Worm (Caenorhabditis elegans): Measurements from ENCODE around the gene apy-1.

The apy-1 gene

DNA sequence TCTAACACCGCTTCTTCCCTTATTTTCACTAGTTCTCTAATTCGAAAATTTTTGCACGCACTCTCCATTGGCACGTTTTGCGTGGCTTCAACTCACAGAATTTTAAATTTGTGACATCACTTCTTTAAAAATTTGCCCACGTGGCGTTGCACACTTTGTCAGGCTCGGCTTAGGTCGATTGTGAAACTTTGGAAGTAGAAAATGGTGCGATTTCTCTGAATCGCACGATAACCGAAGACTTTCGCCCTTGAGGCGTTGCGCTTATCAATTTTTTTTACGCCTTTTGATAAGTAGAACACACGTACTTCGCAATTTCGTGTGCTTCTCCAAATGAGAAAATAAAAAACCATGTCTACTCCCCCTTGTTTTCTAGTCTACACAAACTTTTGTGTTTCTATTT, 8.8 kb upstream of the apy-1 start:
- peak; percentile 41 to 63 for TF ChIP-seq mdl-1 (tag; optimal IDR thresholded peaks at IDR 0.05)
- no peak for TF ChIP-seq ztf-11 (tag; optimal IDR thresholded peaks at IDR 0.05)
- no peak for TF ChIP-seq nhr-237 (tag; optimal IDR thresholded peaks at IDR 0.05)
- TF ChIP-seq peb-1 (tag; optimal IDR thresholded peaks at IDR 0.05), result no peak
- no peak for TF ChIP-seq lin-13 (GFP tag; optimal IDR thresholded peaks at IDR 0.05)
- TF ChIP-seq F13H6.1 (tag; optimal IDR thresholded peaks at IDR 0.05), result peak; percentile 4
- TF ChIP-seq elt-3 (tag; optimal IDR thresholded peaks at IDR 0.05), result no peak
- TF ChIP-seq gmeb-1 (tag; optimal IDR thresholded peaks at IDR 0.05), result peak; percentile 30
- TF ChIP-seq nhr-23 (tag; optimal IDR thresholded peaks at IDR 0.05), result no peak
- TF ChIP-seq egl-27 (tag; optimal IDR thresholded peaks at IDR 0.05), result no peak
- TF ChIP-seq crh-2 (tag; optimal IDR thresholded peaks at IDR 0.05), result peak; percentile 57
- peak; percentile 61 for TF ChIP-seq sma-9 (GFP tag; optimal IDR thresholded peaks at IDR 0.05)
- no peak for TF ChIP-seq sma-9 (tag; optimal IDR thresholded peaks at IDR 0.05)
- TF ChIP-seq fos-1 (tag; optimal IDR thresholded peaks at IDR 0.05), result peak; percentile 35
- no peak for TF ChIP-seq unc-55 (GFP tag; optimal IDR thresholded peaks at IDR 0.05)
- no peak for TF ChIP-seq nhr-21 (tag; optimal IDR thresholded peaks at IDR 0.05)
- TF ChIP-seq snpc-4 (tag; optimal IDR thresholded peaks at IDR 0.05), result no peak
- TF ChIP-seq zag-1 (tag; optimal IDR thresholded peaks at IDR 0.05), result peak; percentile 18

DNA sequence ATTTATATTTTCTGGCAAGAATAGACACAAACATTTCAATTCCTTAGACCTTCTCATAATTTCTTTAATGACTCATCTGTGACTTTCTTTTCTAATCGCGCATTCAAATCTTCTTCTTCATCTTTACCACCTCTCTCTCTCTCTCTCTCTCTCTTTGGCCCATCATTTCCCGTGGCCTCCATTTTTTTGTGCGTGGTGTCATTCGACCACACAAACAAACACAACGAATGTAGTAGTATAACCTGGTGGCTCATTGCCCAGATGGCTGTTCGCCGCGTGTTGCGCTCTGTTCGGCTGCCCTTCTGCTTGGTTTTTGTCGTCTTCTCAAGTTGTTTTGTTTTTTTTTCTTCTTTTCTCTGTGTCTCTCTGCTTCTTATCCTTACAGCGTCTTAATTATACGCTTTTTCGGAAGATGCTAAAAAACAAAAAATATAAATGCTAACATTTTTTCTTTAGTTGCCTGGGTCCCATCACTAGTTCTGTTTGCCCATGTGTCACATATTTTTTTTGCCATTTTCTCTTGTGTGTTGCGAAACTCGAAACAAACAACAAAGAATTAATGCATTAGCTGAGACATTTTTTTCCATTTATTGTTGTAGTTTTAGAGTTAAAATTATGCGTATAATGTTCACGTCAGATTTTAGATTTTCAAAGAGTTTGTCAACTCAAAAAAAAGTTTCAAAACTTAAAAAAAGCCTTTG, 8.1 kb upstream of the apy-1 start:
- TF ChIP-seq C34F6.9 (tag; optimal IDR thresholded peaks at IDR 0.05), result no peak
- TF ChIP-seq ama-1 (optimal IDR thresholded peaks at IDR 0.05), result no peak
- peak; percentile 27 for TF ChIP-seq sem-4 (tag; optimal IDR thresholded peaks at IDR 0.05)
- peak; percentile 14 for TF ChIP-seq nhr-129 (tag; optimal IDR thresholded peaks at IDR 0.05)
- TF ChIP-seq lsy-2 (tag; optimal IDR thresholded peaks at IDR 0.05), result peak in 1 of 2 experiments; percentile 2
- peak; percentile 4 for TF ChIP-seq sma-3 (GFP tag; optimal IDR thresholded peaks at IDR 0.05)
- peak; percentile 27 for TF ChIP-seq ceh-16 (tag; optimal IDR thresholded peaks at IDR 0.05)
- TF ChIP-seq gmeb-1 (tag; optimal IDR thresholded peaks at IDR 0.05), result no peak
- TF ChIP-seq sma-9 (GFP tag; optimal IDR thresholded peaks at IDR 0.05), result no peak
- TF ChIP-seq sma-9 (tag; optimal IDR thresholded peaks at IDR 0.05), result no peak
- no peak for TF ChIP-seq ceh-82 (tag; optimal IDR thresholded peaks at IDR 0.05)
- no peak for TF ChIP-seq nhr-21 (tag; optimal IDR thresholded peaks at IDR 0.05)
- no peak for TF ChIP-seq lin-13 (GFP tag; optimal IDR thresholded peaks at IDR 0.05)
- TF ChIP-seq nhr-25 (tag; optimal IDR thresholded peaks at IDR 0.05), result peak; percentile 50
- TF ChIP-seq nhr-11 (tag; optimal IDR thresholded peaks at IDR 0.05), result no peak
- TF ChIP-seq fos-1 (tag; optimal IDR thresholded peaks at IDR 0.05), result peak; percentile 36
- TF ChIP-seq nhr-10 (tag; optimal IDR thresholded peaks at IDR 0.05), result no peak
- peak; percentile 5 for TF ChIP-seq blmp-1 (tag; optimal IDR thresholded peaks at IDR 0.05; ENCODE audit: insufficient read depth)
- no peak for TF ChIP-seq dmd-4 (tag; optimal IDR thresholded peaks at IDR 0.05)
- TF ChIP-seq skn-1 (tag; optimal IDR thresholded peaks at IDR 0.05), result no peak
- no peak for TF ChIP-seq F13H6.1 (tag; optimal IDR thresholded peaks at IDR 0.05)

DNA sequence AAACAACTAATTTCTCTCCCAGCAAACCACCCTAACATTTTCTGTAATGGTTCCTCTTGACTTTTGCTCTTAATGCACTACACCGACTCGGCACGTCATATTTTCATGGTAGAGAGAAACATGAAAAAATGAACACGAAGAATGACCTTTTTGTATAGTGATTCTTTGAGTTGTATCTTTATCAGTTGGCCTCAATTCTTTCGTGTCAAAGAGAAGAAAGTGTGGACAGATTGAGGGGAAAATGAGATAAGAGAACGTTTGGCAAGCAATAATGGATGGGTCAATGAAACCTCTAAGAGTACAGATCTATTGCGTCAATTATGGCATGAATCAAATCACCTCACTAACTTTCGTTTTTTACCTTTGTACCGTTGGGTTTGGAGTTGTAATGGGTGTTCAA, 6.4 kb upstream of the apy-1 start:
- TF ChIP-seq ceh-82 (tag; optimal IDR thresholded peaks at IDR 0.05) (no peak), ceh-16 (tag; optimal IDR thresholded peaks at IDR 0.05) (no peak), nhr-10 (tag; optimal IDR thresholded peaks at IDR 0.05) (no peak), blmp-1 (tag; optimal IDR thresholded peaks at IDR 0.05; ENCODE audit: insufficient read depth) (peak; percentile 69), elt-3 (tag; optimal IDR thresholded peaks at IDR 0.05) (no peak), nhr-237 (tag; optimal IDR thresholded peaks at IDR 0.05) (no peak), ztf-1 (GFP tag; conservative IDR thresholded peaks at IDR 0.05) (no peak), gmeb-1 (tag; optimal IDR thresholded peaks at IDR 0.05) (no peak), F13H6.1 (tag; optimal IDR thresholded peaks at IDR 0.05) (peak; percentile 47), R02D3.7 (tag; optimal IDR thresholded peaks at IDR 0.05) (no peak), nhr-77 (tag; optimal IDR thresholded peaks at IDR 0.05) (no peak), peb-1 (tag; optimal IDR thresholded peaks at IDR 0.05) (no peak), nhr-11 (tag; optimal IDR thresholded peaks at IDR 0.05) (no peak), egl-27 (tag; optimal IDR thresholded peaks at IDR 0.05) (peak; percentile 5), mab-5 (tag; optimal IDR thresholded peaks at IDR 0.05) (no peak), aly-2 (tag; optimal IDR thresholded peaks at IDR 0.05) (no peak), unc-55 (GFP tag; optimal IDR thresholded peaks at IDR 0.05) (no peak), lsy-2 (tag; optimal IDR thresholded peaks at IDR 0.05) (no peak), skn-1 (tag; optimal IDR thresholded peaks at IDR 0.05) (no peak), ztf-4 (tag; optimal IDR thresholded peaks at IDR 0.05) (no peak), C34F6.9 (tag; optimal IDR thresholded peaks at IDR 0.05) (no peak), nhr-12 (tag; optimal IDR thresholded peaks at IDR 0.05) (no peak), unc-62 (GFP tag; optimal IDR thresholded peaks at IDR 0.05) (no peak), zag-1 (tag; optimal IDR thresholded peaks at IDR 0.05) (no peak), crh-2 (tag; optimal IDR thresholded peaks at IDR 0.05) (peak; percentile 70), dmd-4 (tag; optimal IDR thresholded peaks at IDR 0.05) (no peak), lin-39 (tag; optimal IDR thresholded peaks at IDR 0.05) (no peak), sma-3 (GFP tag; optimal IDR thresholded peaks at IDR 0.05) (peak; percentile 9), nhr-23 (tag; optimal IDR thresholded peaks at IDR 0.05) (no peak), ztf-11 (tag; optimal IDR thresholded peaks at IDR 0.05) (no peak), mdl-1 (tag; optimal IDR thresholded peaks at IDR 0.05) (no peak), elt-1 (tag; optimal IDR thresholded peaks at IDR 0.05) (no peak), nhr-129 (tag; optimal IDR thresholded peaks at IDR 0.05) (no peak), mbf-1 (tag; optimal IDR thresholded peaks at IDR 0.05) (no peak), unc-39 (tag; optimal IDR thresholded peaks at IDR 0.05) (no peak), sem-4 (tag; optimal IDR thresholded peaks at IDR 0.05) (no peak), fos-1 (tag; optimal IDR thresholded peaks at IDR 0.05) (peak; percentile 88), ama-1 (optimal IDR thresholded peaks at IDR 0.05) (no peak), nhr-6 (tag; optimal IDR thresholded peaks at IDR 0.05) (no peak), lin-13 (GFP tag; optimal IDR thresholded peaks at IDR 0.05) (no peak)

Data from whole organism, L2 larva.